Fruit fly (Drosophila melanogaster): Measurements from ENCODE around the gene yip2.

DNA sequence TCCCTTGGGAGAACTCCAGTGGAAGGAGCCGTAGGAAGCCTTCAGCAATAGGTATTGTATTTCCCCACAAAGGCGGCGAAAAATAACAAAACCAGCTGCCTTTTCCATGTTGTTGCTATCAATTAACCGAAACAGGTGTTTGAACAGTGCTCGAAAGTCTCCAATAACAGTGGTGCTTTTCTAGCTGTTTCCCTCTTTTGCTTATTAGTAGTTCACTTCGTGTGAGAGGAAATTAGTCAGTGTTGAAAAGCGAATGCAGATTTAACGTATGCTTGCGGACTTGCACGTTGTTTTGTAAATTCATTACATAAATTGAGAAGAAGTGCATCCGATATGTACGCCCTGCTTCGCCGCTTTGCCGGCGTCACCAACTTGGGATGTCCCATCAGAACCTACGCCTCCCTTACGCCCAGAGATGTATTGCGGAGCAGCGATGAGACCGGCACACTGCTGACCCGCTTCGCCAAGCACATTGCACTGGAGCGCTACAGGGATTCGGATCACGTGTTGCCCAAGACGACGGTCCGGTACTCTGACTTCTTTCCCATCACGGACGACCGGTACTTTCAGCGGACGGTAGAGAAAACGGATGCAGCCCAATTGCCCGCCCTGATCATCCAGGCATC is 23.7 kb downstream of the yip2 start, which contains the start of the genes Datp and CG4619:
- TF ChIP-seq bab2 (GFP tag; optimal IDR thresholded peaks at IDR 0.05) (peak; percentile 5), Drgx (GFP tag; IDR thresholded peaks at IDR 0.05) (peak; percentile 36; the same call in 1 of the 2 replicates), gem (tag; optimal IDR thresholded peaks at IDR 0.05) (no peak), CG5245 (GFP tag; optimal IDR thresholded peaks at IDR 0.05) (peak; percentile 17), Asciz (GFP tag; optimal IDR thresholded peaks at IDR 0.05) (no peak), ro (GFP tag; IDR thresholded peaks at IDR 0.05) (no peak), CG13424 (tag; optimal IDR thresholded peaks at IDR 0.05) (peak; percentile 3), CG18599 (GFP tag; optimal IDR thresholded peaks at IDR 0.05) (peak; percentile 72), CG31388 (GFP tag; optimal IDR thresholded peaks at IDR 0.05) (no peak), Fer1 (GFP tag; optimal IDR thresholded peaks at IDR 0.05) (peak; percentile 52)

Measured in whole organism, embryonic.